Worm (Caenorhabditis elegans): ENCODE data around the gene frpr-3.

frpr-3 gene

DNA sequence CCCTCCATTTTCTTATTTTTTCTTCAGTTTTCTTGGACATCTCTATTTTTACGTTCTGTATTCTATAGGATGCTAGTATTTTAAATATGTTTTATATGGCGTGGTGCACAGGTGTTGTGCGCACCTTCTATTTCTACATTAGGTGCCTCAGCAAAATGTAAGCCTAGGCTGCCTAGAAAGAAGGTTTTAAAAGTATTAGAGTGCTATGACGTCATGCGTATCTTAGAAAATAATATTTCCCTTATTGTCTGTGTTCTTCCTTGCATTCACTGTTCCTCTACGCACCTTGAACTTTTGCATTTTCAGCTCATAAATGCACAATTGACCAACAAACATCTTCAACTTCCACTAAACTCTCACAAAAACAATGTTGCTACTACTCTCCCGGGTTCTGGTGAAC is at the start of gene frpr-3:
frpr-3 (plus strand) TSS at position 301 of the 400 bp plus-strand sequence.
- TF ChIP-seq F49E8.2 (tag; optimal IDR thresholded peaks at IDR 0.05; ENCODE audit: borderline replicate concordance) (no peak), lin-38 (GFP tag; IDR thresholded peaks at IDR 0.05) (no peak), daf-8 (GFP tag; IDR thresholded peaks at IDR 0.05) (no peak), nhr-41 (GFP tag; IDR thresholded peaks at IDR 0.05) (no peak), lim-7 (GFP tag; IDR thresholded peaks at IDR 0.05) (no peak), nhr-28 (tag; optimal IDR thresholded peaks at IDR 0.05) (no peak), snpc-4 (tag; optimal IDR thresholded peaks at IDR 0.05) (no peak), nhr-11 (tag; optimal IDR thresholded peaks at IDR 0.05) (no peak), skn-1 (tag; optimal IDR thresholded peaks at IDR 0.05) (no peak), egl-43 (GFP tag; IDR thresholded peaks at IDR 0.05) (no peak), ztf-11 (tag; optimal IDR thresholded peaks at IDR 0.05) (no peak), attf-4 (tag; optimal IDR thresholded peaks at IDR 0.05) (no peak), zip-11 (GFP tag; IDR thresholded peaks at IDR 0.05) (no peak), T26A8.4 (GFP tag; IDR thresholded peaks at IDR 0.05) (no peak), hlh-11 (tag; optimal IDR thresholded peaks at IDR 0.05) (no peak)

DNA sequence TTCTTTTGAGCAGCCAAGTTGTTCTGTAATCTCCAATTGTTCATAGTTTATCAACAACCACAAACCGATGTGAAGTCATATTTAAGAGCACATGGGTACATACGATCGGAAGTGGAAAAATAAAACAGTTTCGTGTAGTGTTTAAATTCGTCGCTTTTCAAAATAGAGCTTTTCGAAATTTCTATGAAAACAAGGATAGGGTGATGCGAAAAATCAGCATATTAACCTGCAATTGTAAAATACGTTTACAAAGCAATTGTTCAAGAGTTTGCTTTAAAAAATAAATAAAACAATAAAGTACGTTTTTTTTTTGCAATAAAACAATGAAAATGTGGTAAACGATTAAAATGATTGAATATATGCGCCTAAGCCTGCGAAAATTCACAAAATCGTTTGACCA is 49.1 kb upstream of the frpr-3 start, which contains the start of gene ZK105.14:
ZK105.14 (minus strand) TSS at position 101 of the 400 bp plus-strand sequence.
- TF ChIP-seq aha-1 (tag): peak; percentile 32
- no peak for TF ChIP-seq F26F4.8 (GFP tag; conservative IDR thresholded peaks at IDR 0.05)
- TF ChIP-seq lin-1 (GFP tag; IDR thresholded peaks at IDR 0.05): no peak

ce11 chrV:7723967-7724544 is 47.0 kb upstream of the frpr-3 start, which contains the start of the genes ZK105.6 and ZK105.8:
ZK105.6 (minus strand) TSS chrV:7724067.
ZK105.8 (plus strand) TSS chrV:7724494.
- no peak for TF ChIP-seq nhr-42 (GFP tag; IDR thresholded peaks at IDR 0.05)
- TF ChIP-seq tra-1 (GFP tag; IDR thresholded peaks at IDR 0.05): no peak
- TF ChIP-seq aha-1 (tag): no peak
- no peak for TF ChIP-seq Y75B8A.6 (GFP tag; IDR thresholded peaks at IDR 0.05)
- no peak for TF ChIP-seq ceh-28 (tag; optimal IDR thresholded peaks at IDR 0.05)
- no peak for TF ChIP-seq unc-62 (GFP tag; optimal IDR thresholded peaks at IDR 0.05 in 1 of 2)
- TF ChIP-seq unc-62 (tag; optimal IDR thresholded peaks at IDR 0.05): no peak
- no peak for TF ChIP-seq hlh-30 (tag; optimal IDR thresholded peaks at IDR 0.05; ENCODE audit: insufficient read depth)
- no peak for TF ChIP-seq nhr-6 (tag; optimal IDR thresholded peaks at IDR 0.05)

ce11 chrV:7726202-7726601 is 44.9 kb upstream of the frpr-3 start:
- TF ChIP-seq madf-5 (GFP tag; IDR thresholded peaks at IDR 0.05) (no peak), tag-97 (GFP tag; IDR thresholded peaks at IDR 0.05) (no peak), dpl-1 (GFP tag; optimal IDR thresholded peaks at IDR 0.05) (no peak), aha-1 (tag) (peak; percentile 80), nhr-102 (tag; optimal IDR thresholded peaks at IDR 0.05) (no peak), gei-8 (GFP tag; optimal IDR thresholded peaks at IDR 0.05) (no peak), aly-2 (tag; optimal IDR thresholded peaks at IDR 0.05) (no peak)

DNA sequence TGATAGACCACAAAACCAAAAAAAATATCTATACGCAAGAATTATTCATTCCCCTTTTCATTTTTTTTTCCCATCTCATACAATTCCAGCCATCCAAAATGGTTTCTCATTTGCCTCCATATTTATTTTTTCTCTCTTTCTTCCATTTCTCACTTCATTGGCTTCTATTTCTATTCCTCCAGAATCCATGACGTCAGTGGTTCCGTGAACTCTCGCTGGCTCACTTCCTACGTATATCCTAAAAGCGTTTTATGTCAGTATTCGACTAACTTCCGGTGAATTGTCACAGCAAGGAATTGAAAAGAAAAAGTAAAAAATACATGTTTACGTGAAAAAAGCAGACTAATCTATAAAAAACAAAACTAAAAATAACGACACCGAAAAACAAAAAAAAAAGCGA is 44.1 kb upstream of the frpr-3 start:
- TF ChIP-seq unc-62 (GFP tag; optimal IDR thresholded peaks at IDR 0.05 in 1 of 2): peak in 1 of 2 experiments; percentile 85
- TF ChIP-seq unc-62 (tag; optimal IDR thresholded peaks at IDR 0.05): no peak
- no peak for TF ChIP-seq ztf-7 (tag; optimal IDR thresholded peaks at IDR 0.05)
- TF ChIP-seq rbr-2 (tag; optimal IDR thresholded peaks at IDR 0.05): peak; percentile 0
- no peak for TF ChIP-seq F26F4.8 (GFP tag; conservative IDR thresholded peaks at IDR 0.05)

Data from whole organism, L4 larva.